Worm (Caenorhabditis elegans): ENCODE data around the gene set-13.

set-13 gene

ce11 chrII:2800550-2801233 is 16.1 kb upstream of the set-13 start, which contains the start of gene nhr-119 (continued):
- peak; percentile 75 for TF ChIP-seq gmeb-1 (tag; optimal IDR thresholded peaks at IDR 0.05)
- TF ChIP-seq aly-2 (tag; optimal IDR thresholded peaks at IDR 0.05), result no peak
- no peak for TF ChIP-seq dmd-4 (tag; optimal IDR thresholded peaks at IDR 0.05)
- TF ChIP-seq ceh-16 (tag; optimal IDR thresholded peaks at IDR 0.05), result no peak
- TF ChIP-seq blmp-1 (tag; optimal IDR thresholded peaks at IDR 0.05; ENCODE audit: insufficient read depth), result peak; percentile 79
- TF ChIP-seq ztf-4 (tag; optimal IDR thresholded peaks at IDR 0.05), result peak; percentile 52

ce11 chrII:2801764-2802163 is 15.0 kb upstream of the set-13 start:
- TF ChIP-seq nhr-12 (tag; optimal IDR thresholded peaks at IDR 0.05), result no peak
- TF ChIP-seq nhr-237 (tag; optimal IDR thresholded peaks at IDR 0.05), result no peak
- TF ChIP-seq nhr-129 (tag; optimal IDR thresholded peaks at IDR 0.05), result no peak
- TF ChIP-seq sma-9 (GFP tag; optimal IDR thresholded peaks at IDR 0.05), result no peak
- TF ChIP-seq sma-9 (tag; optimal IDR thresholded peaks at IDR 0.05), result no peak
- TF ChIP-seq lin-13 (GFP tag; optimal IDR thresholded peaks at IDR 0.05), result peak; percentile 48
- TF ChIP-seq nhr-11 (tag; optimal IDR thresholded peaks at IDR 0.05), result no peak
- no peak for TF ChIP-seq ZK546.5 (tag; optimal IDR thresholded peaks at IDR 0.05)
- no peak for TF ChIP-seq blmp-1 (tag; optimal IDR thresholded peaks at IDR 0.05; ENCODE audit: insufficient read depth)
- no peak for TF ChIP-seq unc-62 (GFP tag; optimal IDR thresholded peaks at IDR 0.05)

ce11 chrII:2802804-2803586 is 13.8 kb upstream of the set-13 start:
- TF ChIP-seq nhr-21 (tag; optimal IDR thresholded peaks at IDR 0.05), result peak; percentile 2
- TF ChIP-seq mab-5 (tag; optimal IDR thresholded peaks at IDR 0.05), result no peak
- TF ChIP-seq nhr-6 (tag; optimal IDR thresholded peaks at IDR 0.05), result no peak
- peak; percentile 5 for TF ChIP-seq egl-27 (tag; optimal IDR thresholded peaks at IDR 0.05)
- TF ChIP-seq ceh-16 (tag; optimal IDR thresholded peaks at IDR 0.05), result no peak
- no peak for TF ChIP-seq lin-11 (tag; optimal IDR thresholded peaks at IDR 0.05)
- TF ChIP-seq fos-1 (tag; optimal IDR thresholded peaks at IDR 0.05), result peak; percentile 60
- TF ChIP-seq crh-2 (tag; optimal IDR thresholded peaks at IDR 0.05), result peak; percentile 32
- TF ChIP-seq nhr-129 (tag; optimal IDR thresholded peaks at IDR 0.05), result no peak
- TF ChIP-seq sma-9 (GFP tag; optimal IDR thresholded peaks at IDR 0.05), result peak; percentile 70
- no peak for TF ChIP-seq sma-9 (tag; optimal IDR thresholded peaks at IDR 0.05)
- peak; percentile 6 for TF ChIP-seq Y55F3AM.14 (GFP tag; optimal IDR thresholded peaks at IDR 0.05)
- no peak for TF ChIP-seq R02D3.7 (tag; optimal IDR thresholded peaks at IDR 0.05)
- TF ChIP-seq sem-4 (tag; optimal IDR thresholded peaks at IDR 0.05), result no peak
- no peak for TF ChIP-seq nhr-11 (tag; optimal IDR thresholded peaks at IDR 0.05)
- no peak for TF ChIP-seq nhr-237 (tag; optimal IDR thresholded peaks at IDR 0.05)
- TF ChIP-seq lin-13 (GFP tag; optimal IDR thresholded peaks at IDR 0.05), result peak; percentile 2

ce11 chrII:2804245-2804644 is 12.5 kb upstream of the set-13 start:
- peak in 1 of 2 experiments; percentile 72 for TF ChIP-seq mdl-1 (tag; optimal IDR thresholded peaks at IDR 0.05)
- peak; percentile 53 for TF ChIP-seq C34F6.9 (tag; optimal IDR thresholded peaks at IDR 0.05)
- TF ChIP-seq nhr-25 (tag; optimal IDR thresholded peaks at IDR 0.05), result no peak
- TF ChIP-seq lin-13 (GFP tag; optimal IDR thresholded peaks at IDR 0.05), result peak; percentile 13
- peak in 1 of 2 experiments; percentile 65 for TF ChIP-seq lsy-2 (tag; optimal IDR thresholded peaks at IDR 0.05)
- peak; percentile 52 for TF ChIP-seq sma-9 (GFP tag; optimal IDR thresholded peaks at IDR 0.05)
- TF ChIP-seq sma-9 (tag; optimal IDR thresholded peaks at IDR 0.05), result no peak
- TF ChIP-seq nhr-129 (tag; optimal IDR thresholded peaks at IDR 0.05), result peak; percentile 2
- no peak for TF ChIP-seq fos-1 (tag; optimal IDR thresholded peaks at IDR 0.05)
- no peak for TF ChIP-seq nhr-77 (tag; optimal IDR thresholded peaks at IDR 0.05)
- no peak for TF ChIP-seq unc-62 (GFP tag; optimal IDR thresholded peaks at IDR 0.05)
- peak; percentile 78 for TF ChIP-seq unc-55 (GFP tag; optimal IDR thresholded peaks at IDR 0.05)
- TF ChIP-seq nhr-11 (tag; optimal IDR thresholded peaks at IDR 0.05), result no peak
- peak; percentile 12 for TF ChIP-seq blmp-1 (tag; optimal IDR thresholded peaks at IDR 0.05; ENCODE audit: insufficient read depth)
- TF ChIP-seq F13H6.1 (tag; optimal IDR thresholded peaks at IDR 0.05), result peak; percentile 38

ce11 chrII:2804949-2805348 is 11.8 kb upstream of the set-13 start:
- TF ChIP-seq nhr-25 (tag; optimal IDR thresholded peaks at IDR 0.05) (peak; percentile 56), nhr-129 (tag; optimal IDR thresholded peaks at IDR 0.05) (peak; percentile 21), mdl-1 (tag; optimal IDR thresholded peaks at IDR 0.05) (no peak), ama-1 (optimal IDR thresholded peaks at IDR 0.05) (no peak), nhr-6 (tag; optimal IDR thresholded peaks at IDR 0.05) (no peak), unc-62 (GFP tag; optimal IDR thresholded peaks at IDR 0.05) (no peak)
